Fruit fly (Drosophila melanogaster): ENCODE results near the gene Sirt7.

Sirt7 gene

dm6 chr3R:29069208-29070072, 13.7 kb downstream of the Sirt7 start (continued):
- TF ChIP-seq pfk (GFP tag; optimal IDR thresholded peaks at IDR 0.05): peak; percentile 74
- no peak for TF ChIP-seq CG14965 (GFP tag; optimal IDR thresholded peaks at IDR 0.05; ENCODE audit: borderline replicate concordance)
- no peak for TF ChIP-seq sima (GFP tag; optimal IDR thresholded peaks at IDR 0.05)
- no peak for TF ChIP-seq CG7987 (GFP tag; optimal IDR thresholded peaks at IDR 0.05)
- TF ChIP-seq CG17385 (GFP tag; optimal IDR thresholded peaks at IDR 0.05): peak; percentile 11
- TF ChIP-seq caup (GFP tag; optimal IDR thresholded peaks at IDR 0.05; ENCODE audit: severe bottlenecking): no peak
- no peak for TF ChIP-seq ro (GFP tag; IDR thresholded peaks at IDR 0.05)
- no peak for TF ChIP-seq Rx (GFP tag; IDR thresholded peaks at IDR 0.05)
- no peak for TF ChIP-seq ham (GFP tag; IDR thresholded peaks at IDR 0.05)
- TF ChIP-seq CG1832 (GFP tag; optimal IDR thresholded peaks at IDR 0.05): peak; percentile 30
- TF ChIP-seq pho (GFP tag; optimal IDR thresholded peaks at IDR 0.05): no peak
- no peak for TF ChIP-seq CG11695 (GFP tag; IDR thresholded peaks at IDR 0.05)
- no peak for TF ChIP-seq lov (optimal IDR thresholded peaks at IDR 0.05)
- TF ChIP-seq lov (GFP tag; IDR thresholded peaks at IDR 0.05): no peak
- 0 out of 3 replicates have a peak, but pooled peaks have one; percentile 21 for TF ChIP-seq Optix (GFP tag; IDR thresholded peaks at IDR 0.05)
- no peak for TF ChIP-seq salm (tag; optimal IDR thresholded peaks at IDR 0.05)
- no peak for TF ChIP-seq Opbp (GFP tag; IDR thresholded peaks at IDR 0.05; ENCODE audit: partially characterized antibody)
- TF ChIP-seq CG30403 (GFP tag; optimal IDR thresholded peaks at IDR 0.05): no peak
- TF ChIP-seq Trl (optimal IDR thresholded peaks at IDR 0.05): peak; percentile 32 to 35
- TF ChIP-seq Trl (GFP tag; optimal IDR thresholded peaks at IDR 0.05): no peak
- no peak for TF ChIP-seq E2f1 (GFP tag; IDR thresholded peaks at IDR 0.05)
- no peak for TF ChIP-seq CG10147 (GFP tag; optimal IDR thresholded peaks at IDR 0.05)
- TF ChIP-seq Med (GFP tag): peak; percentile 24
- TF ChIP-seq p53 (GFP tag; optimal IDR thresholded peaks at IDR 0.05): no peak
- TF ChIP-seq Mrtf (GFP tag; IDR thresholded peaks at IDR 0.05): no peak
- no peak for TF ChIP-seq CG2120 (GFP tag; optimal IDR thresholded peaks at IDR 0.05)
- TF ChIP-seq Doc3 (GFP tag; IDR thresholded peaks at IDR 0.05; ENCODE audit: partially characterized antibody): no peak
- peak; percentile 5 for TF ChIP-seq Deaf1 (tag; optimal IDR thresholded peaks at IDR 0.05)
- no peak for TF ChIP-seq Nf-YB (GFP tag; optimal IDR thresholded peaks at IDR 0.05)
- no peak for TF ChIP-seq phol (tag; optimal IDR thresholded peaks at IDR 0.05)
- no peak for TF ChIP-seq knrl (GFP tag; IDR thresholded peaks at IDR 0.05; ENCODE audit: partially characterized antibody)
- TF ChIP-seq Ets65A (GFP tag): peak; percentile 77
- peak; percentile 75 for TF ChIP-seq cg (GFP tag; optimal IDR thresholded peaks at IDR 0.05)
- TF ChIP-seq ewg (GFP tag; optimal IDR thresholded peaks at IDR 0.05): peak; percentile 38
- TF ChIP-seq bbx (GFP tag; IDR thresholded peaks at IDR 0.05; ENCODE audit: partially characterized antibody): 0 out of 2 replicates have a peak, but pooled peaks have one; percentile 11
- no peak for TF ChIP-seq BEAF-32 (GFP tag; optimal IDR thresholded peaks at IDR 0.05)
- TF ChIP-seq CG6175 (GFP tag; IDR thresholded peaks at IDR 0.05): no peak
- no peak for TF ChIP-seq Rfx (GFP tag; IDR thresholded peaks at IDR 0.05)
- TF ChIP-seq Fer2 (tag; optimal IDR thresholded peaks at IDR 0.05): no peak
- TF ChIP-seq CG15479 (GFP tag; optimal IDR thresholded peaks at IDR 0.05): peak; percentile 0
- no peak for TF ChIP-seq pan (optimal IDR thresholded peaks at IDR 0.05)
- TF ChIP-seq pan (GFP tag; optimal IDR thresholded peaks at IDR 0.05 in 1 of 2, IDR thresholded peaks at IDR 0.05 in 1 of 2): no peak
- no peak for TF ChIP-seq dm (GFP tag; optimal IDR thresholded peaks at IDR 0.05)
- TF ChIP-seq onecut (GFP tag; IDR thresholded peaks at IDR 0.05): no peak
- TF ChIP-seq Ssrp (tag; optimal IDR thresholded peaks at IDR 0.05): no peak
- TF ChIP-seq danr (GFP tag; IDR thresholded peaks at IDR 0.05): no peak
- TF ChIP-seq pros (GFP tag; optimal IDR thresholded peaks at IDR 0.05): peak; percentile 19
- no peak for TF ChIP-seq Aef1 (GFP tag; IDR thresholded peaks at IDR 0.05)
- TF ChIP-seq CG15601 (tag; optimal IDR thresholded peaks at IDR 0.05): no peak
- no peak for TF ChIP-seq toy (GFP tag; IDR thresholded peaks at IDR 0.05)

Data from whole organism, embryonic.